Worm (Caenorhabditis elegans) whole organism, late embryonic: ENCODE measurements around the gene str-165.
A peak's percentile ranks its signal among the peaks of the same experiment; 100 is the strongest.

Source experiments
- C08G9.2 ChIP-seq: sonication (generic microtip); optimal IDR thresholded peaks from 2 replicates; lab custom pipeline; 2016; ENCODE audit warnings: mild to moderate bottlenecking, missing genetic modification characterization, moderate library complexity, missing compliant biosample characterization
- F13H6.1 ChIP-seq: sonication (generic microtip); optimal IDR thresholded peaks from 2 replicates; lab custom pipeline; 2016; ENCODE audit warnings: missing genetic modification characterization, missing compliant biosample characterization
- K02D7.2 ChIP-seq: sonication (generic microtip); optimal IDR thresholded peaks from 2 replicates; lab custom pipeline; 2017; ENCODE audit warnings: mild to moderate bottlenecking, missing genetic modification characterization, missing compliant biosample characterization
- T23F11.4 ChIP-seq: fragments of 200-800 bp; sonication (Bioruptor generic); optimal IDR thresholded peaks from 2 replicates; lab custom pipeline; 2018; ENCODE audit warnings: mild to moderate bottlenecking, missing genetic modification characterization, missing compliant biosample characterization
- ahr-1 ChIP-seq: sonication (generic microtip); optimal IDR thresholded peaks from 2 replicates; lab custom pipeline; 2016; ENCODE audit warnings: missing genetic modification characterization, missing compliant biosample characterization
- ama-1 ChIP-seq: fragments of 150-350 bp; optimal IDR thresholded peaks from 2 replicates; lab custom pipeline; 2014
- ceh-14 ChIP-seq: sonication (generic microtip); optimal IDR thresholded peaks from 2 replicates; lab custom pipeline; 2016; ENCODE audit warnings: missing genotype, missing genetic modification characterization, missing compliant biosample characterization
- ceh-18 ChIP-seq: sonication (generic microtip); optimal IDR thresholded peaks from 2 replicates; lab custom pipeline; 2016; ENCODE audit warnings: missing genetic modification characterization, missing compliant biosample characterization
- ceh-19 ChIP-seq: fragments of 200-800 bp; sonication (Bioruptor generic); optimal IDR thresholded peaks from 2 replicates; lab custom pipeline; 2018; ENCODE audit warnings: mild to moderate bottlenecking, missing genetic modification characterization, missing compliant biosample characterization
- ceh-2 ChIP-seq: sonication (generic microtip); optimal IDR thresholded peaks from 2 replicates; lab custom pipeline; 2016; ENCODE audit warnings: missing genotype, missing genetic modification characterization, missing compliant biosample characterization
- ceh-24 ChIP-seq: sonication (generic microtip); optimal IDR thresholded peaks from 2 replicates; lab custom pipeline; 2016; ENCODE audit warnings: mild to moderate bottlenecking, missing genetic modification characterization, missing compliant biosample characterization
- ceh-30 ChIP-seq: fragments of 150-350 bp; optimal IDR thresholded peaks from 2 replicates; lab custom pipeline; 2014; ENCODE audit warnings: missing biosample characterization, missing genetic modification characterization
- ceh-31 ChIP-seq: sonication (generic microtip); optimal IDR thresholded peaks from 2 replicates; lab custom pipeline; 2016; ENCODE audit warnings: missing genetic modification characterization, missing compliant biosample characterization
- ceh-6 ChIP-seq: fragments of 200-800 bp; sonication (Bioruptor generic); optimal IDR thresholded peaks from 2 replicates; lab custom pipeline; 2018; ENCODE audit warnings: mild to moderate bottlenecking, missing genetic modification characterization, missing compliant biosample characterization
- ceh-9 ChIP-seq: sonication (generic microtip); optimal IDR thresholded peaks from 2 replicates; lab custom pipeline; 2016; ENCODE audit warnings: mild to moderate bottlenecking, missing genetic modification characterization, inconsistent platforms, missing compliant biosample characterization
- che-1 ChIP-seq: sonication (generic microtip); optimal IDR thresholded peaks from 2 replicates; lab custom pipeline; 2016; ENCODE audit warnings: mild to moderate bottlenecking, missing genetic modification characterization, missing compliant biosample characterization
- elt-2 ChIP-seq: sonication (generic microtip); optimal IDR thresholded peaks from 2 replicates; lab custom pipeline; 2016; ENCODE audit warnings: missing genetic modification reagents, missing genetic modification characterization, missing compliant biosample characterization
- elt-4 ChIP-seq: sonication (generic microtip); optimal IDR thresholded peaks from 2 replicates; lab custom pipeline; 2016; ENCODE audit warnings: missing genetic modification characterization, missing compliant biosample characterization
- ets-4 ChIP-seq: sonication (generic microtip); optimal IDR thresholded peaks from 2 replicates; lab custom pipeline; 2016; ENCODE audit warnings: missing genetic modification characterization, missing compliant biosample characterization
- fax-1 ChIP-seq: sonication (generic microtip); optimal IDR thresholded peaks from 2 replicates; lab custom pipeline; 2016; ENCODE audit warnings: missing genotype, missing genetic modification characterization, missing compliant biosample characterization
- hlh-6 ChIP-seq: sonication (generic microtip); optimal IDR thresholded peaks from 2 replicates; lab custom pipeline; 2016; ENCODE audit warnings: missing genotype, missing genetic modification characterization, missing compliant biosample characterization
- lin-11 ChIP-seq: fragments of 200-800 bp; sonication (Bioruptor generic); optimal IDR thresholded peaks from 2 replicates; lab custom pipeline; 2018; ENCODE audit warnings: mild to moderate bottlenecking, missing genetic modification characterization, missing compliant biosample characterization
- madf-2 ChIP-seq: sonication (generic microtip); optimal IDR thresholded peaks from 2 replicates; lab custom pipeline; 2017; ENCODE audit warnings: missing genetic modification characterization, missing compliant biosample characterization
- mec-3 ChIP-seq: sonication (generic microtip); optimal IDR thresholded peaks from 2 replicates; lab custom pipeline; 2016; ENCODE audit warnings: borderline replicate concordance, missing genetic modification characterization, missing compliant biosample characterization
- nfya-1 ChIP-seq: sonication (generic microtip); optimal IDR thresholded peaks from 2 replicates; lab custom pipeline; 2017; ENCODE audit warnings: missing genetic modification characterization, mild to moderate bottlenecking, missing compliant biosample characterization, antibody characterized with exemption, moderate library complexity
- nhr-11 ChIP-seq: fragments of 150-350 bp; optimal IDR thresholded peaks from 2 replicates; lab custom pipeline; 2014; ENCODE audit warnings: missing biosample characterization, missing genetic modification characterization
- odd-2 ChIP-seq: sonication (generic microtip); optimal IDR thresholded peaks from 2 replicates; lab custom pipeline; 2017; ENCODE audit warnings: antibody characterized with exemption, mild to moderate bottlenecking, missing genetic modification characterization, missing compliant biosample characterization
- pag-3 ChIP-seq: sonication (generic microtip); optimal IDR thresholded peaks from 2 replicates; lab custom pipeline; 2016; ENCODE audit warnings: missing compliant biosample characterization, missing genetic modification characterization, borderline replicate concordance
- pha-4 ChIP-seq: fragments of 150-350 bp; optimal IDR thresholded peaks from 2 replicates; lab custom pipeline; 2018; ENCODE audit warnings: missing biosample characterization, missing genetic modification reagents, missing genetic modification characterization
- pros-1 ChIP-seq: fragments of 150-350 bp; optimal IDR thresholded peaks from 2 replicates; lab custom pipeline; 2014; ENCODE audit warnings: missing biosample characterization, missing genetic modification reagents, missing genetic modification characterization
- rnt-1 ChIP-seq: sonication (generic microtip); optimal IDR thresholded peaks from 2 replicates; lab custom pipeline; 2016; ENCODE audit warnings: missing genetic modification characterization, missing compliant biosample characterization
- sdc-2 ChIP-seq: sonication (generic microtip); optimal IDR thresholded peaks from 2 replicates; lab custom pipeline; 2016; ENCODE audit warnings: missing genotype, missing genetic modification characterization, missing compliant biosample characterization
- sox-4 ChIP-seq: sonication (generic microtip); optimal IDR thresholded peaks from 2 replicates; lab custom pipeline; 2017; ENCODE audit warnings: mild to moderate bottlenecking, missing genetic modification characterization, inconsistent platforms, missing compliant biosample characterization
- syd-9 ChIP-seq: sonication (generic microtip); optimal IDR thresholded peaks from 2 replicates; lab custom pipeline; 2016; ENCODE audit warnings: mild to moderate bottlenecking, missing genetic modification characterization, moderate library complexity, missing compliant biosample characterization
- tbx-2 ChIP-seq: sonication (generic microtip); optimal IDR thresholded peaks from 2 replicates; lab custom pipeline; 2016; ENCODE audit warnings: missing genetic modification characterization, missing compliant biosample characterization
- tbx-7 ChIP-seq: sonication (generic microtip); optimal IDR thresholded peaks from 2 replicates; lab custom pipeline; 2016; ENCODE audit warnings: missing genotype, missing genetic modification characterization, missing compliant biosample characterization
- ttx-3 ChIP-seq: sonication (generic microtip); optimal IDR thresholded peaks from 2 replicates; lab custom pipeline; 2016; ENCODE audit warnings: missing genetic modification reagents, missing genetic modification characterization, missing compliant biosample characterization
- unc-55 ChIP-seq: sonication (generic microtip); optimal IDR thresholded peaks from 2 replicates; lab custom pipeline; 2017; ENCODE audit warnings: missing biosample characterization, missing genetic modification reagents, missing genetic modification characterization
- unc-86 ChIP-seq: sonication (generic microtip); optimal IDR thresholded peaks from 2 replicates; lab custom pipeline; 2016; ENCODE audit warnings: missing genetic modification characterization, missing compliant biosample characterization
- zip-5 ChIP-seq: sonication (generic microtip); optimal IDR thresholded peaks from 2 replicates; lab custom pipeline; 2016; ENCODE audit warnings: missing genetic modification characterization, missing compliant biosample characterization

Gene str-165

DNA sequence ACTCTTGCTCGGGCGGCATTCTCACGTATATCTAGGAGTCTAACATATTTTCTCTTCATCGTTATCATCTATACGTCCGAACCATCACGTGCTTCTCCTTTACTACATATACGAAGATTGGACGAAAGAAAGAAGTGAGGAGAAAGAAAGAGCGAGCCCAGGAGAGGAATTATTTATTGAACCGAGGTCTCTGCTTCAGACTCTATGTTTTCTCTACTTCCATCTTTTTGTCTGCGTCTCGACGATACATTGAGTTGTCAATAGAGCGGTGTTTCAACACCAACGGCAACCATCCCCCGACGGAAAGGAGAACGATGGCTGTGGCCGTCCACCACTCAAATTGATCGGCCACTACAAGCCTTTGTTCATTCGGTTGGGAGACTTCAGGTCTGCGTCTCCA lies 41.6 kb upstream of the str-165 start (continued):
- TF ChIP-seq F13H6.1 (tag; lab: Kevin White, UChicago) (peak; percentile 58), tbx-2 (tag; lab: Kevin White, UChicago) (peak; percentile 79), che-1 (tag; lab: Kevin White, UChicago) (no peak), ahr-1 (tag; lab: Kevin White, UChicago) (no peak), ceh-2 (tag; lab: Kevin White, UChicago) (peak; percentile 51), pha-4 (no peak), nfya-1 (tag; lab: Kevin White, UChicago) (peak; percentile 94), ceh-24 (tag; lab: Kevin White, UChicago) (no peak), ceh-9 (no peak), pag-3 (tag; lab: Kevin White, UChicago) (no peak), K02D7.2 (tag; lab: Kevin White, UChicago) (no peak), unc-55 (GFP tag; lab: Kevin White, UChicago) (peak; percentile 86), mec-3 (tag; lab: Kevin White, UChicago) (no peak), ceh-30 (tag; lab: Kevin White, UChicago) (peak; percentile 90), syd-9 (tag; lab: Kevin White, UChicago) (peak; percentile 38), ceh-31 (tag; lab: Kevin White, UChicago) (peak; percentile 92)
- TF ChIP-seq, all 69 proteins: peak for 37

- no peak for TF ChIP-seq K02D7.2 (tag; lab: Kevin White, UChicago)
- no peak for TF ChIP-seq ahr-1 (tag; lab: Kevin White, UChicago)
- TF ChIP-seq C08G9.2 = no peak
- TF ChIP-seq ttx-3 = no peak
Measured at ce11 chrV:13790117-13790516, 40.8 kb upstream of the str-165 start.

ce11 chrV:13790557-13790956 lies 40.4 kb upstream of the str-165 start:
- TF ChIP-seq ceh-30 (tag; lab: Kevin White, UChicago) (no peak), unc-86 (tag; lab: Kevin White, UChicago) (no peak), hlh-6 (tag; lab: Kevin White, UChicago) (no peak), sdc-2 (no peak), ceh-19 (GFP tag; lab: Kevin White, UChicago) (no peak), T23F11.4 (no peak), lin-11 (tag; lab: Kevin White, UChicago) (no peak), madf-2 (tag; lab: Kevin White, UChicago) (no peak), ets-4 (tag; lab: Kevin White, UChicago) (no peak), ama-1 (no peak), pros-1 (no peak), ceh-14 (no peak), elt-4 (tag; lab: Kevin White, UChicago) (no peak), ceh-31 (tag; lab: Kevin White, UChicago) (no peak), ceh-18 (tag; lab: Kevin White, UChicago) (no peak), sox-4 (tag; lab: Kevin White, UChicago) (no peak), fax-1 (no peak), zip-5 (tag; lab: Kevin White, UChicago) (no peak), nhr-11 (no peak)

- no peak for TF ChIP-seq tbx-2 (tag; lab: Kevin White, UChicago)
- no peak for TF ChIP-seq lin-11 (tag; lab: Kevin White, UChicago)
- no peak for TF ChIP-seq ceh-14
- TF ChIP-seq ceh-6 (GFP tag; lab: Kevin White, UChicago) = no peak
- TF ChIP-seq syd-9 (tag; lab: Kevin White, UChicago) = no peak
- TF ChIP-seq pag-3 (tag; lab: Kevin White, UChicago) = no peak
- no peak for TF ChIP-seq ceh-18 (tag; lab: Kevin White, UChicago)
- no peak for TF ChIP-seq elt-2 (tag; lab: Kevin White, UChicago)
- no peak for TF ChIP-seq ahr-1 (tag; lab: Kevin White, UChicago)
- TF ChIP-seq ama-1 = no peak
- TF ChIP-seq odd-2 (tag; lab: Kevin White, UChicago) = no peak
- no peak for TF ChIP-seq unc-55 (GFP tag; lab: Kevin White, UChicago)
- TF ChIP-seq T23F11.4 = no peak
- TF ChIP-seq tbx-7 (tag; lab: Kevin White, UChicago) = no peak
- TF ChIP-seq rnt-1 (tag; lab: Kevin White, UChicago) = no peak
- no peak for TF ChIP-seq hlh-6 (tag; lab: Kevin White, UChicago)
Measured at ce11 chrV:13794046-13794445, 36.9 kb upstream of the str-165 start.
